Fruit fly (Drosophila melanogaster): ENCODE data around the gene Obp22a.

Gene Obp22a

dm6 chr2L:2010335-2011061 is 18.5 kb upstream of the Obp22a start:
- TF ChIP-seq pdm3 (GFP tag; optimal IDR thresholded peaks at IDR 0.05), result no peak
- no peak for TF ChIP-seq Eip75B (GFP tag; optimal IDR thresholded peaks at IDR 0.05)
- TF ChIP-seq fd85E (GFP tag; optimal IDR thresholded peaks at IDR 0.05), result no peak
- no peak for TF ChIP-seq Ets96B (tag; optimal IDR thresholded peaks at IDR 0.05)
- TF ChIP-seq CG8632 (GFP tag; optimal IDR thresholded peaks at IDR 0.05), result no peak
- TF ChIP-seq Blimp-1 (GFP tag; optimal IDR thresholded peaks at IDR 0.05), result no peak
- no peak for TF ChIP-seq achi (GFP tag; optimal IDR thresholded peaks at IDR 0.05)
- no peak for TF ChIP-seq CG16779 (tag; optimal IDR thresholded peaks at IDR 0.05)
- no peak for TF ChIP-seq Met (GFP tag; optimal IDR thresholded peaks at IDR 0.05)
- TF ChIP-seq ss (GFP tag; optimal IDR thresholded peaks at IDR 0.05), result no peak
- TF ChIP-seq CG3919 (GFP tag; optimal IDR thresholded peaks at IDR 0.05), result no peak
- TF ChIP-seq lz (GFP tag; optimal IDR thresholded peaks at IDR 0.05), result no peak
- no peak for TF ChIP-seq CG11294 (GFP tag; IDR thresholded peaks at IDR 0.05)
- no peak for TF ChIP-seq CG34406 (GFP tag; optimal IDR thresholded peaks at IDR 0.05)
- TF ChIP-seq Sox102F (GFP tag; optimal IDR thresholded peaks at IDR 0.05), result no peak
- TF ChIP-seq CG3032 (tag; optimal IDR thresholded peaks at IDR 0.05), result no peak
- no peak for TF ChIP-seq CG8319 (GFP tag; optimal IDR thresholded peaks at IDR 0.05)
- TF ChIP-seq CG11762 (GFP tag; optimal IDR thresholded peaks at IDR 0.05; ENCODE audit: insufficient read depth), result no peak
- no peak for TF ChIP-seq fd59A (GFP tag; optimal IDR thresholded peaks at IDR 0.05)
- TF ChIP-seq CG31627 (GFP tag; optimal IDR thresholded peaks at IDR 0.05), result no peak
- TF ChIP-seq CG6792 (GFP tag; optimal IDR thresholded peaks at IDR 0.05), result no peak
- TF ChIP-seq fkh (GFP tag; optimal IDR thresholded peaks at IDR 0.05), result peak; percentile 37
- peak; percentile 78 for TF ChIP-seq svp (GFP tag)
- TF ChIP-seq acj6 (GFP tag; optimal IDR thresholded peaks at IDR 0.05), result no peak
- no peak for TF ChIP-seq net (GFP tag; optimal IDR thresholded peaks at IDR 0.05)
- no peak for TF ChIP-seq CG8119 (GFP tag; IDR thresholded peaks at IDR 0.05)
- TF ChIP-seq Eip93F (GFP tag; optimal IDR thresholded peaks at IDR 0.05), result peak; percentile 29
- peak; percentile 72 for TF ChIP-seq Eip78C (GFP tag)
- TF ChIP-seq CG10631 (GFP tag; optimal IDR thresholded peaks at IDR 0.05), result no peak
- no peak for TF ChIP-seq CG32006 (GFP tag; optimal IDR thresholded peaks at IDR 0.05)
- TF ChIP-seq CG6808 (GFP tag; optimal IDR thresholded peaks at IDR 0.05), result no peak
- TF ChIP-seq CG15336 (GFP tag; IDR thresholded peaks at IDR 0.05), result 0 out of 2 replicates have a peak, but pooled peaks have one; percentile 10
- no peak for TF ChIP-seq eg (GFP tag; IDR thresholded peaks at IDR 0.05)
- peak; percentile 16 for TF ChIP-seq CG6854 (GFP tag; optimal IDR thresholded peaks at IDR 0.05)
- TF ChIP-seq dac (GFP tag; optimal IDR thresholded peaks at IDR 0.05), result no peak
- peak; percentile 54 for TF ChIP-seq dsx (GFP tag; optimal IDR thresholded peaks at IDR 0.05; ENCODE audit: poor library complexity, severe bottlenecking)
- TF ChIP-seq Hr38 (GFP tag; optimal IDR thresholded peaks at IDR 0.05), result no peak
- TF ChIP-seq Sox15 (GFP tag; optimal IDR thresholded peaks at IDR 0.05), result no peak
- TF ChIP-seq CG10669 (GFP tag; optimal IDR thresholded peaks at IDR 0.05), result no peak
- TF ChIP-seq vri (GFP tag; optimal IDR thresholded peaks at IDR 0.05), result peak; percentile 1
- no peak for TF ChIP-seq OdsH (GFP tag; optimal IDR thresholded peaks at IDR 0.05)
- TF ChIP-seq CG4318 (GFP tag; optimal IDR thresholded peaks at IDR 0.05), result no peak
- TF ChIP-seq CG1621 (tag; optimal IDR thresholded peaks at IDR 0.05), result no peak
- no peak for TF ChIP-seq CG11902 (GFP tag; optimal IDR thresholded peaks at IDR 0.05)
- no peak for TF ChIP-seq CG7368 (GFP tag; optimal IDR thresholded peaks at IDR 0.05)
- no peak for TF ChIP-seq Hr39 (GFP tag; optimal IDR thresholded peaks at IDR 0.05)
- TF ChIP-seq CG6276 (GFP tag; optimal IDR thresholded peaks at IDR 0.05), result no peak
- no peak for TF ChIP-seq esn (GFP tag; optimal IDR thresholded peaks at IDR 0.05)
- TF ChIP-seq Gug (GFP tag; IDR thresholded peaks at IDR 0.05), result no peak
